Worm (Caenorhabditis elegans) whole organism, young adult: ENCODE measurements around the gene ZC416.2.

Experiments used
- K11D2.4 ChIP-seq: fragments of 200-800 bp; sonication (Bioruptor generic); IDR thresholded peaks from 2 replicates; pipeline ENCODE4 v1.3.6; 2022; ENCODE audit warnings: missing genetic modification reagents, missing genetic modification characterization, missing compliant biosample characterization
- Y56A3A.18 ChIP-seq: fragments of 200-800 bp; sonication (Bioruptor generic); IDR thresholded peaks from 2 replicates; pipeline ENCODE4 v1.3.6; 2022; ENCODE audit warnings: missing genetic modification reagents, missing genetic modification characterization, missing compliant biosample characterization
- ccch-3 ChIP-seq: fragments of 200-800 bp; sonication (Bioruptor generic); optimal IDR thresholded peaks from 2 replicates; lab custom pipeline; 2018; ENCODE audit warnings: mild to moderate bottlenecking, missing genetic modification characterization, missing compliant biosample characterization
- ceh-91 ChIP-seq: fragments of 200-800 bp; sonication (Bioruptor generic); IDR thresholded peaks from 2 replicates; pipeline ENCODE4 v1.3.6; 2022; ENCODE audit warnings: missing genetic modification reagents, missing genetic modification characterization, missing compliant biosample characterization
- dpl-1 ChIP-seq: fragments of 150-350 bp; optimal IDR thresholded peaks from 2 replicates; lab custom pipeline; 2014; ENCODE audit warnings: missing biosample characterization, missing genetic modification reagents, missing genetic modification characterization
- lag-1 ChIP-seq: fragments of 200-800 bp; sonication (Bioruptor generic); IDR thresholded peaks from 2 replicates; pipeline ENCODE4 v1.3.6; 2022; ENCODE audit warnings: missing genetic modification reagents, missing genetic modification characterization, missing compliant biosample characterization
- lin-26 ChIP-seq: fragments of 200-800 bp; sonication (Bioruptor generic); IDR thresholded peaks from 2 replicates; pipeline ENCODE4 v1.3.6; 2022; ENCODE audit warnings: missing genetic modification reagents, missing genetic modification characterization, missing compliant biosample characterization
- mes-4 ChIP-seq: sonication (generic microtip); optimal IDR thresholded peaks from 2 replicates; lab custom pipeline; 2016; ENCODE audit warnings: missing genotype, missing genetic modification characterization, missing compliant biosample characterization
- nhr-27 ChIP-seq: fragments of 200-800 bp; sonication (Bioruptor generic); optimal IDR thresholded peaks from 2 replicates; lab custom pipeline; 2018; ENCODE audit warnings: mild to moderate bottlenecking, missing genetic modification characterization, moderate library complexity, missing compliant biosample characterization
- nhr-80 ChIP-seq: sonication (generic microtip); optimal IDR thresholded peaks from 2 replicates; lab custom pipeline; 2016; ENCODE audit warnings: missing genetic modification characterization, missing compliant biosample characterization
- sea-2 ChIP-seq: fragments of 200-800 bp; sonication (Bioruptor generic); IDR thresholded peaks from 2 replicates; pipeline ENCODE4 v1.3.6; 2022; ENCODE audit warnings: missing genetic modification characterization, missing compliant biosample characterization
- snpc-4 ChIP-seq, 5 experiments: fragments of 150-350 bp in 1 of 5; sonication (generic microtip) in 4 of 5; optimal IDR thresholded peaks; 2 replicates each; lab custom pipeline; 2014 to 2018; ENCODE audit warnings: missing genetic modification characterization in 5 of 5, missing biosample characterization in 3 of 5, antibody characterized with exemption in 2 of 5, mild to moderate bottlenecking in 2 of 5, missing compliant biosample characterization in 2 of 5, missing genotype in 2 of 5, moderate library complexity in 2 of 5, missing genetic modification reagents in 1 of 5
- unc-62 ChIP-seq: fragments of 150-350 bp; optimal IDR thresholded peaks from 2 replicates; lab custom pipeline; 2014; ENCODE audit warnings: missing biosample characterization, missing genetic modification reagents, missing genetic modification characterization
- zim-3 ChIP-seq: sonication (generic microtip); optimal IDR thresholded peaks from 2 replicates; lab custom pipeline; 2017; ENCODE audit warnings: mild to moderate bottlenecking, missing genetic modification characterization, moderate library complexity, missing compliant biosample characterization

DNA sequence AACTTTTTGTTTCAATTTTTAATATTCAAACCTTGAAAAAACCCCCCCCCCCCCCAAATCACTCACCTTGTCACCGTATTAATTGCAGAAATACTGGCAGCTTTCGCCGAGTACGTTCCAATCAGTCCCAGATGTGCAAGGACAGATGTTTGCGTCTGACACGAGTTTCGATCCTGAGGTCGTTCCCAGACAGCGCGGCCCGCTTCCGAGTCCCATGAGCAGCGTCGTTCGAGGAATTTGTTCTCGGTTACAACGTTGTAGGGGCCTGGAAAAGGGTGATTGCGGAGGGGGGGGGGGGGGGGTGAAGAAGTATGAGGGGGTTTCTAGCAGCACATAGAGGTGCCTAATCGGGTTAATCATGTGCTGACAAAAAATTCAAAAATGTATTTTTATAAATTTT lies 29.4 kb downstream of the ZC416.2 start:
- TF ChIP-seq zim-3 (no peak), sea-2 (GFP tag; lab: Robert Waterston, UW) (no peak), unc-62 (GFP tag; lab: Kevin White, UChicago) (no peak), lin-26 (GFP tag; lab: Robert Waterston, UW) (no peak), snpc-4 (GFP tag; optimal IDR thresholded peaks at IDR 0.05; lab: Kevin White, UChicago) (no peak), snpc-4 (tag; optimal IDR thresholded peaks at IDR 0.05; lab: Kevin White, UChicago) (no peak), K11D2.4 (GFP tag; lab: Robert Waterston, UW) (no peak), nhr-27 (no peak), Y56A3A.18 (GFP tag; lab: Robert Waterston, UW) (no peak), lag-1 (GFP tag; lab: Robert Waterston, UW) (no peak), ceh-91 (no peak), ccch-3 (GFP tag; lab: Kevin White, UChicago) (no peak), dpl-1 (no peak), mes-4 (tag; lab: Kevin White, UChicago) (no peak), nhr-80 (tag; lab: Kevin White, UChicago) (no peak)
